Fruit fly (Drosophila melanogaster) S2 (cell line): ENCODE measurements around the gene CG17786.

Experiments
- CG8478 ChIP-seq: fragments of >200 bp; optimal IDR thresholded peaks from 2 replicates; lab custom pipeline; 2018
- CTCF ChIP-seq, 2 experiments: fragments of >200 bp; optimal IDR thresholded peaks; 2 replicates each; lab custom pipeline; 2018

Gene CG17786

dm6 chr3R:24234721-24235120 is 16.2 kb upstream of the CG17786 start:
- TF ChIP-seq CG8478 (lab: Kevin White, UChicago) (no peak), CTCF (optimal IDR thresholded peaks at IDR 0.05; lab: Kevin White, UChicago) (no peak)

dm6 chr3R:24234162-24234529 is 15.6 kb upstream of the CG17786 start:
- TF ChIP-seq CTCF (optimal IDR thresholded peaks at IDR 0.05; lab: Kevin White, UChicago) (no peak), CG8478 (lab: Kevin White, UChicago) (no peak)

dm6 chr3R:24233366-24234161 is 15.0 kb upstream of the CG17786 start:
- TF ChIP-seq CTCF (optimal IDR thresholded peaks at IDR 0.05; lab: Kevin White, UChicago), result no peak
- TF ChIP-seq CG8478 (lab: Kevin White, UChicago), result no peak

- TF ChIP-seq CG8478 (lab: Kevin White, UChicago), result no peak
- no peak for TF ChIP-seq CTCF (optimal IDR thresholded peaks at IDR 0.05; lab: Kevin White, UChicago)
These were observed 13.4 kb upstream of the CG17786 start for dm6 chr3R:24231914-24232313.

- TF ChIP-seq CTCF (optimal IDR thresholded peaks at IDR 0.05; lab: Kevin White, UChicago) (no peak), CG8478 (lab: Kevin White, UChicago) (no peak)
These were observed 12.6 kb upstream of the CG17786 start for dm6 chr3R:24231206-24231502.

- TF ChIP-seq CTCF (optimal IDR thresholded peaks at IDR 0.05; lab: Kevin White, UChicago) (no peak), CG8478 (lab: Kevin White, UChicago) (no peak)
These were observed 12.1 kb upstream of the CG17786 start, which contains the start of gene mask for dm6 chr3R:24230423-24231205. Gene mask, plus strand, starts transcription at chr3R:24230562.

dm6 chr3R:24229870-24230422 is 11.4 kb upstream of the CG17786 start, which contains the start of gene Spase22-23:
Gene Spase22-23, minus strand, starts transcription at chr3R:24230035.
- TF ChIP-seq CG8478 (lab: Kevin White, UChicago) (no peak), CTCF (optimal IDR thresholded peaks at IDR 0.05; lab: Kevin White, UChicago) (no peak)

- TF ChIP-seq CTCF (optimal IDR thresholded peaks at IDR 0.05; lab: Kevin White, UChicago) (no peak), CG8478 (lab: Kevin White, UChicago) (no peak)
These were observed 10.2 kb upstream of the CG17786 start, which contains the start of gene Acp95EF for dm6 chr3R:24228675-24229074. Gene Acp95EF, plus strand, starts transcription at chr3R:24228975.

dm6 chr3R:24226744-24227143 is 8.2 kb upstream of the CG17786 start, which contains the start of the genes Spps and CG13609:
Gene Spps, minus strand, starts transcription at chr3R:24226934.
Gene CG13609, plus strand, starts transcription at chr3R:24227023.
- peak in 1 of 2 experiments; percentile 4 for TF ChIP-seq CTCF (optimal IDR thresholded peaks at IDR 0.05; lab: Kevin White, UChicago)
- no peak for TF ChIP-seq CG8478 (lab: Kevin White, UChicago)

- TF ChIP-seq CG8478 (lab: Kevin White, UChicago) (no peak), CTCF (optimal IDR thresholded peaks at IDR 0.05; lab: Kevin White, UChicago) (no peak)
These were observed 3.1 kb upstream of the CG17786 start, which contains the start of gene twin for dm6 chr3R:24221334-24222302. Gene twin, minus strand, starts transcription at chr3R:24221965.

dm6 chr3R:24220845-24221244 is 2.3 kb upstream of the CG17786 start, which contains the start of gene cav:
Gene cav, plus strand, starts transcription at chr3R:24221103.
- TF ChIP-seq CTCF (optimal IDR thresholded peaks at IDR 0.05; lab: Kevin White, UChicago) (no peak), CG8478 (lab: Kevin White, UChicago) (no peak)

- TF ChIP-seq CTCF (optimal IDR thresholded peaks at IDR 0.05; lab: Kevin White, UChicago) (no peak), CG8478 (lab: Kevin White, UChicago) (no peak)
These were observed 575 bp upstream of the CG17786 start for dm6 chr3R:24219093-24219492.

- TF ChIP-seq CG8478 (lab: Kevin White, UChicago), result no peak
- no peak for TF ChIP-seq CTCF (optimal IDR thresholded peaks at IDR 0.05; lab: Kevin White, UChicago)
These were observed 2.5 kb downstream of the CG17786 start for dm6 chr3R:24216017-24216416.

- TF ChIP-seq CTCF (optimal IDR thresholded peaks at IDR 0.05; lab: Kevin White, UChicago) (no peak), CG8478 (lab: Kevin White, UChicago) (no peak)
These were observed 4.9 kb downstream of the CG17786 start for dm6 chr3R:24213644-24214043.
